Fruit fly (Drosophila melanogaster) whole organism, embryonic: Measurements from ENCODE around the gene CG7379.

Experiments
- Adf1 ChIP-seq: fragments of 200-800 bp; sonication (Bioruptor generic); IDR thresholded peaks from 2 replicates; pipeline ENCODE4 v1.3.6; 2022; ENCODE audit warnings: missing biosample characterization, missing genetic modification characterization
- Atf-2 ChIP-seq: fragments of 200-800 bp; sonication (Bioruptor generic); optimal IDR thresholded peaks from 2 replicates; lab custom pipeline; 2016; ENCODE audit warnings: missing biosample characterization, missing genetic modification characterization
- B-H2 ChIP-seq: fragments of 200-800 bp; sonication (Bioruptor generic); optimal IDR thresholded peaks from 2 replicates; lab custom pipeline; 2018; ENCODE audit warnings: missing biosample characterization, mild to moderate bottlenecking, missing genetic modification characterization
- BEAF-32 ChIP-seq: fragments of 200-800 bp; sonication (Bioruptor generic); optimal IDR thresholded peaks from 3 replicates; lab custom pipeline; 2017; ENCODE audit warnings: missing biosample characterization, missing genetic modification characterization, mild to moderate bottlenecking, moderate library complexity, missing genetic modification reagents
- CG10267 ChIP-seq: fragments of 200-800 bp; sonication (Bioruptor generic); optimal IDR thresholded peaks from 2 replicates; lab custom pipeline; 2018; ENCODE audit warnings: missing biosample characterization, mild to moderate bottlenecking, missing genetic modification characterization, moderate library complexity
- CG12071 ChIP-seq: fragments of 200-800 bp; sonication (Bioruptor generic); optimal IDR thresholded peaks from 3 replicates; lab custom pipeline; 2018; ENCODE audit warnings: missing biosample characterization, mild to moderate bottlenecking, missing genetic modification characterization
- CG15696 ChIP-seq: fragments of 200-800 bp; sonication (Bioruptor generic); optimal IDR thresholded peaks from 2 replicates; lab custom pipeline; 2019; ENCODE audit warnings: missing biosample characterization, mild to moderate bottlenecking, missing genetic modification characterization, moderate library complexity
- CG17612 ChIP-seq: fragments of 200-800 bp; sonication (Bioruptor generic); IDR thresholded peaks from 2 replicates; pipeline ENCODE4 v1.3.6; 2022; ENCODE audit warnings: missing biosample characterization, missing genetic modification characterization
- CG2120 ChIP-seq: fragments of 200-800 bp; sonication (Bioruptor generic); optimal IDR thresholded peaks from 3 replicates; lab custom pipeline; 2016; ENCODE audit warnings: missing biosample characterization, missing genetic modification characterization
- CG2875 ChIP-seq: fragments of 200-800 bp; sonication (Bioruptor generic); optimal IDR thresholded peaks from 2 replicates; lab custom pipeline; 2017; ENCODE audit warnings: missing biosample characterization, mild to moderate bottlenecking, missing genetic modification characterization, missing genetic modification reagents
- CG30403 ChIP-seq: fragments of 200-800 bp; sonication (Bioruptor generic); optimal IDR thresholded peaks from 3 replicates; lab custom pipeline; 2016; ENCODE audit warnings: missing biosample characterization, missing genetic modification characterization
- CG30431 ChIP-seq: fragments of 200-800 bp; sonication (Bioruptor generic); optimal IDR thresholded peaks from 2 replicates; lab custom pipeline; 2017; ENCODE audit warnings: missing biosample characterization, missing genetic modification characterization
- CG3281 ChIP-seq: fragments of 200-800 bp; sonication (Bioruptor generic); optimal IDR thresholded peaks from 3 replicates; lab custom pipeline; 2017; ENCODE audit warnings: missing biosample characterization, mild to moderate bottlenecking, missing genetic modification characterization
- CG33213 ChIP-seq: fragments of 200-800 bp; sonication (Bioruptor generic); optimal IDR thresholded peaks from 3 replicates; lab custom pipeline; 2016; ENCODE audit warnings: missing biosample characterization, missing genetic modification characterization
- CG4730 ChIP-seq: fragments of 200-800 bp; sonication (Bioruptor generic); IDR thresholded peaks from 2 replicates; pipeline ENCODE4 v1.3.6; 2022; ENCODE audit warnings: missing biosample characterization, missing genetic modification characterization
- CG4820 ChIP-seq: fragments of 200-800 bp; sonication (Bioruptor generic); optimal IDR thresholded peaks from 3 replicates; lab custom pipeline; 2016; ENCODE audit warnings: missing biosample characterization, missing genetic modification characterization
- CG7786 ChIP-seq: fragments of 200-800 bp; sonication (Bioruptor generic); optimal IDR thresholded peaks from 2 replicates; lab custom pipeline; 2016; ENCODE audit warnings: missing biosample characterization, missing genetic modification characterization
- CG8359 ChIP-seq: fragments of 200-800 bp; sonication (Bioruptor generic); optimal IDR thresholded peaks from 2 replicates; lab custom pipeline; 2017; ENCODE audit warnings: missing biosample characterization, mild to moderate bottlenecking, missing genetic modification characterization, borderline replicate concordance
- CG8765 ChIP-seq: fragments of 200-800 bp; sonication (Bioruptor generic); IDR thresholded peaks from 2 replicates; pipeline ENCODE4 v1.3.6; 2022; ENCODE audit warnings: missing biosample characterization, missing genetic modification characterization
- CG9609 ChIP-seq: fragments of 200-800 bp; sonication (Bioruptor generic); optimal IDR thresholded peaks from 3 replicates; lab custom pipeline; 2016; ENCODE audit warnings: missing biosample characterization, missing genetic modification characterization
- Camta ChIP-seq: fragments of 200-800 bp; sonication (Bioruptor generic); optimal IDR thresholded peaks from 2 replicates; lab custom pipeline; 2016; ENCODE audit warnings: missing biosample characterization, missing genetic modification characterization
- Doc3 ChIP-seq: fragments of 200-800 bp; sonication (Bioruptor generic); IDR thresholded peaks from 3 replicates; pipeline ENCODE4 v1.3.6; 2022; ENCODE audit warnings: missing biosample characterization, missing genetic modification characterization; ENCODE audit not compliant: partially characterized antibody
- E2f2 ChIP-seq: fragments of 200-800 bp; sonication (Bioruptor generic); IDR thresholded peaks from 2 replicates; pipeline ENCODE4 v1.3.6; 2022; ENCODE audit warnings: missing biosample characterization, missing genetic modification characterization
- Ets65A ChIP-seq: fragments of 200-800 bp; sonication (Bioruptor generic); peaks from one replicate; lab custom pipeline; 2016; ENCODE audit warnings: missing biosample characterization, missing genetic modification characterization
- GATAe ChIP-seq: fragments of 200-800 bp; sonication (Bioruptor generic); conservative IDR thresholded peaks from 2 replicates; pipeline ENCODE4 v1.3.6; 2022; ENCODE audit warnings: missing biosample characterization, missing genetic modification characterization
- Neu2 ChIP-seq: fragments of 200-800 bp; sonication (Bioruptor generic); optimal IDR thresholded peaks from 3 replicates; lab custom pipeline; 2016; ENCODE audit warnings: missing biosample characterization, missing genetic modification characterization, borderline replicate concordance
- Oaz ChIP-seq: fragments of 200-800 bp; sonication (Bioruptor generic); IDR thresholded peaks from 2 replicates; pipeline ENCODE4 v1.3.6; 2022; ENCODE audit warnings: missing biosample characterization, missing genetic modification characterization
- PHDP ChIP-seq: fragments of 200-800 bp; sonication (Bioruptor generic); optimal IDR thresholded peaks from 3 replicates; lab custom pipeline; 2018; ENCODE audit warnings: missing biosample characterization, mild to moderate bottlenecking, missing genetic modification characterization, moderate library complexity
- Spps ChIP-seq: fragments of 200-800 bp; sonication (Bioruptor generic); optimal IDR thresholded peaks from 2 replicates; lab custom pipeline; 2018; ENCODE audit warnings: missing biosample characterization, mild to moderate bottlenecking, missing genetic modification characterization
- Trl ChIP-seq, 3 experiments: fragments of >200 bp in 2 of 3; fragments of 200-800 bp in 1 of 3; sonication (Bioruptor generic) in 1 of 3; optimal IDR thresholded peaks; 2 replicates in 1 of 3; 3 replicates in 2 of 3; lab custom pipeline; 2016 to 2017; ENCODE audit warnings: missing biosample characterization in 1 of 3, missing genetic modification characterization in 1 of 3
- Usf ChIP-seq: fragments of 200-800 bp; sonication (Bioruptor generic); optimal IDR thresholded peaks from 2 replicates; lab custom pipeline; 2017; ENCODE audit warnings: missing genotype, missing biosample characterization, missing genetic modification characterization
- chm ChIP-seq: fragments of 200-800 bp; sonication (Bioruptor generic); IDR thresholded peaks from 2 replicates; pipeline ENCODE4 v1.3.6; 2022; ENCODE audit warnings: missing biosample characterization, missing genetic modification characterization
- ci ChIP-seq: fragments of 200-800 bp; sonication (Bioruptor generic); IDR thresholded peaks from 3 replicates; pipeline ENCODE4 v1.3.6; 2022; ENCODE audit warnings: missing biosample characterization, missing genetic modification characterization
- croc ChIP-seq: fragments of 200-800 bp; sonication (Bioruptor generic); conservative IDR thresholded peaks from 3 replicates; pipeline ENCODE4 v1.3.6; 2022; ENCODE audit warnings: missing biosample characterization, missing genetic modification characterization
- dan ChIP-seq: fragments of 200-800 bp; sonication (Bioruptor generic); IDR thresholded peaks from 2 replicates; pipeline ENCODE4 v1.3.6; 2022; ENCODE audit warnings: missing biosample characterization, missing genetic modification characterization
- fd3F ChIP-seq: fragments of 200-800 bp; sonication (Bioruptor generic); optimal IDR thresholded peaks from 2 replicates; lab custom pipeline; 2018; ENCODE audit warnings: missing biosample characterization, mild to moderate bottlenecking, missing genetic modification characterization, moderate library complexity
- fd96Cb ChIP-seq: fragments of 200-800 bp; sonication (Bioruptor generic); optimal IDR thresholded peaks from 2 replicates; lab custom pipeline; 2018; ENCODE audit warnings: missing biosample characterization, mild to moderate bottlenecking, missing genetic modification characterization, moderate library complexity
- jing ChIP-seq: fragments of 200-800 bp; sonication (Bioruptor generic); optimal IDR thresholded peaks from 2 replicates; lab custom pipeline; 2018; ENCODE audit warnings: missing biosample characterization, mild to moderate bottlenecking, missing genetic modification characterization
- kah ChIP-seq: fragments of 200-800 bp; sonication (Bioruptor generic); optimal IDR thresholded peaks from 2 replicates; lab custom pipeline; 2018; ENCODE audit warnings: missing biosample characterization, mild to moderate bottlenecking, missing genetic modification characterization
- lmd ChIP-seq: fragments of 200-800 bp; sonication (Bioruptor generic); IDR thresholded peaks from 2 replicates; pipeline ENCODE4 v1.3.6; 2022; ENCODE audit warnings: missing biosample characterization, missing genetic modification characterization
- lola ChIP-seq, 3 experiments: fragments of >200 bp in 2 of 3; fragments of 200-800 bp in 1 of 3; sonication (Bioruptor generic) in 1 of 3; optimal IDR thresholded peaks; 2 replicates each; lab custom pipeline; 2017 to 2019; ENCODE audit warnings: missing biosample characterization in 3 of 3, missing genetic modification characterization in 3 of 3, mild to moderate bottlenecking in 1 of 3, moderate library complexity in 1 of 3
- maf-S ChIP-seq: fragments of 200-800 bp; sonication (Bioruptor generic); optimal IDR thresholded peaks from 2 replicates; lab custom pipeline; 2016; ENCODE audit warnings: missing biosample characterization, missing genetic modification characterization
- ro ChIP-seq: fragments of 200-800 bp; sonication (Bioruptor generic); IDR thresholded peaks from 2 replicates; pipeline ENCODE4 v1.3.6; 2022; ENCODE audit warnings: missing biosample characterization, missing genetic modification characterization
- row ChIP-seq: fragments of 200-800 bp; sonication (Bioruptor generic); IDR thresholded peaks from 3 replicates; pipeline ENCODE4 v1.3.6; 2022; ENCODE audit warnings: missing biosample characterization, missing genetic modification characterization
- sob ChIP-seq: fragments of 200-800 bp; sonication (Bioruptor generic); IDR thresholded peaks from 2 replicates; pipeline ENCODE4 v1.3.6; 2022; ENCODE audit warnings: missing biosample characterization, missing genetic modification characterization
- stwl ChIP-seq: fragments of 200-800 bp; sonication (Bioruptor generic); optimal IDR thresholded peaks from 3 replicates; lab custom pipeline; 2018; ENCODE audit warnings: missing biosample characterization, mild to moderate bottlenecking, missing genetic modification characterization, moderate library complexity
- tin ChIP-seq: fragments of 200-800 bp; sonication (Bioruptor generic); optimal IDR thresholded peaks from 3 replicates; lab custom pipeline; 2016; ENCODE audit warnings: missing biosample characterization, missing genetic modification characterization
- tna ChIP-seq: fragments of 200-800 bp; sonication (Bioruptor generic); IDR thresholded peaks from 2 replicates; pipeline ENCODE4 v1.3.6; 2022; ENCODE audit warnings: missing biosample characterization, missing genetic modification characterization; ENCODE audit not compliant: partially characterized antibody
- z ChIP-seq: fragments of 200-800 bp; sonication (Bioruptor generic); IDR thresholded peaks from 3 replicates; pipeline ENCODE4 v1.3.6; 2022; ENCODE audit warnings: missing biosample characterization, missing genetic modification characterization

Gene CG7379

dm6 chr3R:17810951-17811706 lies 13.0 kb upstream of the CG7379 start, which contains the start of the genes Alg1 and tinc (continued):
- TF ChIP-seq jing (GFP tag; lab: Kevin White, UChicago) (no peak), CG7786 (GFP tag; lab: Kevin White, UChicago) (peak; percentile 23), Usf (GFP tag; lab: Kevin White, UChicago) (no peak), ci (peak; percentile 45; the same call in 2 of the 3 replicates), Spps (tag; lab: Kevin White, UChicago) (peak; percentile 10), z (peak; percentile 35; the same call in 1 of the 3 replicates), dan (GFP tag; lab: Robert Waterston, UW) (no peak), Adf1 (no peak), Doc3 (GFP tag; lab: Robert Waterston, UW) (no peak), CG2875 (GFP tag; lab: Kevin White, UChicago) (no peak), CG10267 (tag; lab: Kevin White, UChicago) (peak; percentile 78), CG2120 (peak; percentile 84), lola (GFP tag; optimal IDR thresholded peaks at IDR 0.05; lab: Kevin White, UChicago) (peak in 1 of 3 experiments; percentile 64), BEAF-32 (GFP tag; lab: Kevin White, UChicago) (peak; percentile 36), Oaz (GFP tag; lab: Robert Waterston, UW) (no peak; the same call in 1 of the 2 replicates), tin (GFP tag; lab: Kevin White, UChicago) (peak; percentile 33), CG8359 (no peak), kah (GFP tag; lab: Kevin White, UChicago) (peak; percentile 44), B-H2 (peak; percentile 56), CG30403 (GFP tag; lab: Kevin White, UChicago) (peak; percentile 77), tna (GFP tag; lab: Robert Waterston, UW) (no peak), CG4730 (GFP tag; lab: Robert Waterston, UW) (no peak), CG4820 (GFP tag; lab: Kevin White, UChicago) (peak; percentile 23), Camta (GFP tag; lab: Kevin White, UChicago) (peak; percentile 6), CG8765 (GFP tag; lab: Robert Waterston, UW) (no peak), row (peak; percentile 85), fd96Cb (peak; percentile 37), CG33213 (GFP tag; lab: Kevin White, UChicago) (no peak), Ets65A (GFP tag; lab: Kevin White, UChicago) (peak; percentile 63), sob (GFP tag; lab: Robert Waterston, UW) (peak; percentile 45; the same call in 1 of the 2 replicates), fd3F (GFP tag; lab: Kevin White, UChicago) (peak; percentile 71), CG17612 (GFP tag; lab: Robert Waterston, UW) (no peak), GATAe (no peak), stwl (tag; lab: Kevin White, UChicago) (peak; percentile 80), CG12071 (GFP tag; lab: Kevin White, UChicago) (no peak), CG3281 (GFP tag; lab: Kevin White, UChicago) (peak; percentile 64), CG9609 (GFP tag; lab: Kevin White, UChicago) (peak; percentile 3), Atf-2 (GFP tag; lab: Kevin White, UChicago) (no peak), Trl (optimal IDR thresholded peaks at IDR 0.05; lab: Kevin White, UChicago) (no peak), Trl (GFP tag; optimal IDR thresholded peaks at IDR 0.05; lab: Kevin White, UChicago) (peak; percentile 45), lmd (GFP tag; lab: Robert Waterston, UW) (peak; percentile 45; the same call in 1 of the 2 replicates), maf-S (no peak), Neu2 (GFP tag; lab: Kevin White, UChicago) (no peak), CG15696 (tag; lab: Kevin White, UChicago) (peak; percentile 73), E2f2 (peak; percentile 80), croc (GFP tag; lab: Robert Waterston, UW) (no peak), PHDP (tag; lab: Kevin White, UChicago) (peak; percentile 86), chm (GFP tag; lab: Robert Waterston, UW) (peak; percentile 72), CG30431 (GFP tag; lab: Kevin White, UChicago) (no peak), ro (no peak)
